Worm (Caenorhabditis elegans): ENCODE measurements around the gene nadk-1.

Gene nadk-1

ce11 chrIV:1459419-1459818, 2.5 kb downstream of the nadk-1 start:
- no peak for TF ChIP-seq hlh-11 (tag; optimal IDR thresholded peaks at IDR 0.05)
- TF ChIP-seq dmd-6 (GFP tag; IDR thresholded peaks at IDR 0.05), result 0 out of 2 replicates have a peak, but pooled peaks have one; percentile 14
- TF ChIP-seq lin-39 (tag; optimal IDR thresholded peaks at IDR 0.05), result no peak
- TF ChIP-seq ceh-82 (tag; optimal IDR thresholded peaks at IDR 0.05), result no peak
- no peak for TF ChIP-seq unc-62 (GFP tag; optimal IDR thresholded peaks at IDR 0.05 in 1 of 2)
- no peak for TF ChIP-seq unc-62 (tag; optimal IDR thresholded peaks at IDR 0.05)
- TF ChIP-seq nhr-76 (tag; optimal IDR thresholded peaks at IDR 0.05), result no peak
- no peak for TF ChIP-seq hlh-30 (tag; optimal IDR thresholded peaks at IDR 0.05; ENCODE audit: insufficient read depth)
- TF ChIP-seq tra-1 (GFP tag; IDR thresholded peaks at IDR 0.05), result no peak
- peak; percentile 10 for TF ChIP-seq ama-1 (optimal IDR thresholded peaks at IDR 0.05)
- TF ChIP-seq aha-1 (tag), result no peak
- TF ChIP-seq nhr-42 (GFP tag; IDR thresholded peaks at IDR 0.05), result no peak
- no peak for TF ChIP-seq nhr-25 (tag; optimal IDR thresholded peaks at IDR 0.05; ENCODE audit: borderline replicate concordance, insufficient read depth)
- peak; percentile 18 for TF ChIP-seq mep-1 (tag; optimal IDR thresholded peaks at IDR 0.05)
- TF ChIP-seq sdz-12 (GFP tag; optimal IDR thresholded peaks at IDR 0.05), result no peak
- no peak for TF ChIP-seq nhr-6 (tag; optimal IDR thresholded peaks at IDR 0.05)
- no peak for TF ChIP-seq ceh-32 (tag; optimal IDR thresholded peaks at IDR 0.05; ENCODE audit: poor library complexity)
- TF ChIP-seq nhr-102 (tag; optimal IDR thresholded peaks at IDR 0.05), result peak; percentile 8
- no peak for TF ChIP-seq nhr-111 (GFP tag; optimal IDR thresholded peaks at IDR 0.05)
- TF ChIP-seq F10B5.3 (tag; optimal IDR thresholded peaks at IDR 0.05), result no peak
- no peak for TF ChIP-seq T20F7.1 (GFP tag; optimal IDR thresholded peaks at IDR 0.05)
- no peak for TF ChIP-seq mdl-1 (tag; optimal IDR thresholded peaks at IDR 0.05)
- TF ChIP-seq Y48G9A.11 (GFP tag; IDR thresholded peaks at IDR 0.05), result no peak
- no peak for TF ChIP-seq nhr-10 (tag; optimal IDR thresholded peaks at IDR 0.05)
- TF ChIP-seq zfp-3 (GFP tag; conservative IDR thresholded peaks at IDR 0.05), result peak; percentile 75
- no peak for TF ChIP-seq ctbp-1 (GFP tag; IDR thresholded peaks at IDR 0.05)
- TF ChIP-seq Y75B8A.6 (GFP tag; IDR thresholded peaks at IDR 0.05), result no peak
- TF ChIP-seq egl-43 (GFP tag; IDR thresholded peaks at IDR 0.05), result no peak
- no peak for TF ChIP-seq daf-12 (tag; optimal IDR thresholded peaks at IDR 0.05)
- peak; percentile 16 for TF ChIP-seq dve-1 (tag; optimal IDR thresholded peaks at IDR 0.05; ENCODE audit: insufficient read depth)
- TF ChIP-seq dmd-8 (GFP tag; IDR thresholded peaks at IDR 0.05), result peak; percentile 13; the same call in 1 of the 2 replicates
- no peak for TF ChIP-seq zip-2 (tag; optimal IDR thresholded peaks at IDR 0.05)
- TF ChIP-seq D1046.2 (GFP tag; IDR thresholded peaks at IDR 0.05), result no peak
- TF ChIP-seq ces-1 (GFP tag; optimal IDR thresholded peaks at IDR 0.05), result no peak
- TF ChIP-seq dmd-9 (GFP tag; IDR thresholded peaks at IDR 0.05), result no peak
- no peak for TF ChIP-seq ztf-7 (tag; optimal IDR thresholded peaks at IDR 0.05)
- no peak for TF ChIP-seq snpc-1.2 (GFP tag; IDR thresholded peaks at IDR 0.05)
- no peak for TF ChIP-seq hif-1 (tag; optimal IDR thresholded peaks at IDR 0.05)
- TF ChIP-seq mxl-2 (GFP tag; conservative IDR thresholded peaks at IDR 0.05), result 0 out of 2 replicates have a peak, but pooled peaks have one; percentile 8
- no peak for TF ChIP-seq fkh-10 (GFP tag; optimal IDR thresholded peaks at IDR 0.05)
- no peak for TF ChIP-seq egl-27 (tag; optimal IDR thresholded peaks at IDR 0.05)
- TF ChIP-seq duxl-1 (tag; optimal IDR thresholded peaks at IDR 0.05; ENCODE audit: poor library complexity), result no peak
- TF ChIP-seq R02D3.7 (tag; optimal IDR thresholded peaks at IDR 0.05), result no peak
- TF ChIP-seq ceh-44 (GFP tag; IDR thresholded peaks at IDR 0.05), result no peak
- TF ChIP-seq spr-1 (tag; optimal IDR thresholded peaks at IDR 0.05), result no peak
- TF ChIP-seq vab-7 (GFP tag; IDR thresholded peaks at IDR 0.05), result no peak
- TF ChIP-seq lin-13 (GFP tag; optimal IDR thresholded peaks at IDR 0.05), result peak; percentile 63
- TF ChIP-seq nhr-77 (tag; optimal IDR thresholded peaks at IDR 0.05), result no peak
- no peak for TF ChIP-seq daf-8 (GFP tag; IDR thresholded peaks at IDR 0.05)
- TF ChIP-seq lim-7 (GFP tag; IDR thresholded peaks at IDR 0.05), result no peak; the same call in 1 of the 2 replicates
- TF ChIP-seq F26F4.8 (GFP tag; conservative IDR thresholded peaks at IDR 0.05), result no peak
- TF ChIP-seq ZK546.5 (tag; optimal IDR thresholded peaks at IDR 0.05), result no peak
